Fruit fly (Drosophila melanogaster) whole organism, pupa: ENCODE data around the gene hng3.

Experiments
- CG10348 ChIP-seq: fragments of 200-800 bp; sonication (Bioruptor generic); IDR thresholded peaks from 2 replicates; pipeline ENCODE4 v1.3.6; 2022; ENCODE audit warnings: missing biosample characterization, missing genetic modification characterization
- CG12605 ChIP-seq: fragments of 200-800 bp; sonication (Bioruptor generic); IDR thresholded peaks from 2 replicates; pipeline ENCODE4 v1.3.6; 2022; ENCODE audit warnings: missing biosample characterization, missing genetic modification characterization
- CG13204 ChIP-seq: fragments of 200-800 bp; sonication (Bioruptor generic); optimal IDR thresholded peaks from 2 replicates; lab custom pipeline; 2018; ENCODE audit warnings: missing biosample characterization, mild to moderate bottlenecking, missing genetic modification characterization, moderate library complexity
- CG14655 ChIP-seq: fragments of 200-800 bp; sonication (Bioruptor generic); optimal IDR thresholded peaks from 3 replicates; lab custom pipeline; 2017; ENCODE audit warnings: mild to moderate bottlenecking, missing biosample characterization, missing genetic modification reagents, missing genetic modification characterization
- CG15710 ChIP-seq: fragments of 200-800 bp; sonication (Bioruptor generic); optimal IDR thresholded peaks from 2 replicates; lab custom pipeline; 2018; ENCODE audit warnings: missing biosample characterization, mild to moderate bottlenecking, missing genetic modification characterization, moderate library complexity
- CG17806 ChIP-seq: fragments of 200-800 bp; sonication (Bioruptor generic); optimal IDR thresholded peaks from 2 replicates; lab custom pipeline; 2018; ENCODE audit warnings: missing biosample characterization, mild to moderate bottlenecking, missing genetic modification characterization, moderate library complexity
- CG32121 ChIP-seq: fragments of 200-800 bp; sonication (Bioruptor generic); IDR thresholded peaks from 2 replicates; pipeline ENCODE4 v1.3.6; 2022; ENCODE audit warnings: missing biosample characterization, missing genetic modification characterization
- CG34367 ChIP-seq: fragments of 200-800 bp; sonication (Bioruptor generic); optimal IDR thresholded peaks from 2 replicates; lab custom pipeline; 2018; ENCODE audit warnings: missing biosample characterization, mild to moderate bottlenecking, missing genetic modification characterization
- CG4496 ChIP-seq: fragments of 200-800 bp; sonication (Bioruptor generic); IDR thresholded peaks from 3 replicates; pipeline ENCODE4 v1.3.6; 2022; ENCODE audit warnings: missing biosample characterization, missing genetic modification characterization
- CG8159 ChIP-seq: fragments of 200-800 bp; sonication (Bioruptor generic); optimal IDR thresholded peaks from 3 replicates; lab custom pipeline; 2018; ENCODE audit warnings: missing biosample characterization, mild to moderate bottlenecking, missing genetic modification characterization, moderate library complexity
- CG8301 ChIP-seq: fragments of 200-800 bp; sonication (Bioruptor generic); optimal IDR thresholded peaks from 2 replicates; lab custom pipeline; 2018; ENCODE audit warnings: missing biosample characterization, mild to moderate bottlenecking, missing genetic modification characterization
- CG9948 ChIP-seq: fragments of 200-800 bp; sonication (Bioruptor generic); optimal IDR thresholded peaks from 2 replicates; lab custom pipeline; 2018; ENCODE audit warnings: missing biosample characterization, mild to moderate bottlenecking, missing genetic modification characterization, moderate library complexity
- D1 ChIP-seq: fragments of 200-800 bp; sonication (Bioruptor generic); optimal IDR thresholded peaks from 2 replicates; lab custom pipeline; 2018; ENCODE audit warnings: missing biosample characterization, mild to moderate bottlenecking, missing genetic modification characterization, moderate library complexity
- EcR ChIP-seq: fragments of 200-800 bp; sonication (Bioruptor generic); optimal IDR thresholded peaks from 3 replicates; lab custom pipeline; 2019; ENCODE audit warnings: missing biosample characterization, missing genetic modification characterization, mild to moderate bottlenecking, moderate library complexity, missing genetic modification reagents
- Ets98B ChIP-seq: fragments of 200-800 bp; sonication (Bioruptor generic); IDR thresholded peaks from 2 replicates; pipeline ENCODE4 v1.3.6; 2022; ENCODE audit warnings: missing biosample characterization, missing genetic modification characterization
- Pif1A ChIP-seq: fragments of 200-800 bp; sonication (Bioruptor generic); optimal IDR thresholded peaks from 3 replicates; lab custom pipeline; 2016; ENCODE audit warnings: missing biosample characterization, missing genetic modification characterization
- Pif1B ChIP-seq: fragments of 200-800 bp; sonication (Bioruptor generic); optimal IDR thresholded peaks from 3 replicates; lab custom pipeline; 2016; ENCODE audit warnings: missing biosample characterization, missing genetic modification characterization
- Snoo ChIP-seq: fragments of 200-800 bp; sonication (Bioruptor generic); optimal IDR thresholded peaks from 3 replicates; lab custom pipeline; 2017; ENCODE audit warnings: missing biosample characterization, mild to moderate bottlenecking, missing genetic modification characterization, inconsistent platforms
- fd96Ca ChIP-seq: fragments of 200-800 bp; sonication (Bioruptor generic); IDR thresholded peaks from 3 replicates; pipeline ENCODE4 v1.3.6; 2022; ENCODE audit warnings: missing biosample characterization, missing genetic modification characterization
- gl ChIP-seq: fragments of 200-800 bp; sonication (Bioruptor generic); optimal IDR thresholded peaks from 2 replicates; lab custom pipeline; 2018; ENCODE audit warnings: missing biosample characterization, mild to moderate bottlenecking, missing genetic modification characterization
- rn ChIP-seq: fragments of 200-800 bp; sonication (Bioruptor generic); IDR thresholded peaks from 2 replicates; pipeline ENCODE4 v1.3.6; 2022; ENCODE audit warnings: missing biosample characterization, missing genetic modification characterization

hng3 gene

dm6 chr3L:735315-735714, 20.0 kb downstream of the hng3 start:
- TF ChIP-seq fd96Ca (GFP tag; lab: Robert Waterston, UW) (no peak), CG12605 (no peak), rn (GFP tag; lab: Robert Waterston, UW) (no peak), Pif1A (GFP tag; lab: Kevin White, UChicago) (no peak), CG17806 (tag; lab: Kevin White, UChicago) (no peak), Pif1B (GFP tag; lab: Kevin White, UChicago) (no peak), Snoo (tag; lab: Kevin White, UChicago) (no peak), CG8301 (tag; lab: Kevin White, UChicago) (no peak)

dm6 chr3L:733845-734697, 21.2 kb downstream of the hng3 start:
- TF ChIP-seq rn (GFP tag; lab: Robert Waterston, UW) (no peak), CG15710 (tag; lab: Kevin White, UChicago) (peak; percentile 89), CG10348 (GFP tag; lab: Robert Waterston, UW) (0 out of 2 replicates have a peak, but pooled peaks have one; percentile 5), Pif1A (GFP tag; lab: Kevin White, UChicago) (peak; percentile 54), CG8301 (tag; lab: Kevin White, UChicago) (peak; percentile 72), EcR (peak; percentile 76), CG12605 (peak; percentile 36; the same call in 1 of the 2 replicates), Ets98B (GFP tag; lab: Robert Waterston, UW) (no peak), CG4496 (GFP tag; lab: Robert Waterston, UW) (peak; percentile 24; the same call in 1 of the 3 replicates), Snoo (tag; lab: Kevin White, UChicago) (no peak), D1 (tag; lab: Kevin White, UChicago) (peak; percentile 19), CG13204 (peak; percentile 40), CG8159 (tag; lab: Kevin White, UChicago) (peak; percentile 85), Pif1B (GFP tag; lab: Kevin White, UChicago) (peak; percentile 66), CG14655 (peak; percentile 87), CG32121 (GFP tag; lab: Robert Waterston, UW) (no peak), CG34367 (tag; lab: Kevin White, UChicago) (peak; percentile 77), CG9948 (tag; lab: Kevin White, UChicago) (peak; percentile 72), CG17806 (tag; lab: Kevin White, UChicago) (peak; percentile 63), fd96Ca (GFP tag; lab: Robert Waterston, UW) (no peak; the same call in 2 of the 3 replicates), gl (tag; lab: Kevin White, UChicago) (peak; percentile 23)

DNA sequence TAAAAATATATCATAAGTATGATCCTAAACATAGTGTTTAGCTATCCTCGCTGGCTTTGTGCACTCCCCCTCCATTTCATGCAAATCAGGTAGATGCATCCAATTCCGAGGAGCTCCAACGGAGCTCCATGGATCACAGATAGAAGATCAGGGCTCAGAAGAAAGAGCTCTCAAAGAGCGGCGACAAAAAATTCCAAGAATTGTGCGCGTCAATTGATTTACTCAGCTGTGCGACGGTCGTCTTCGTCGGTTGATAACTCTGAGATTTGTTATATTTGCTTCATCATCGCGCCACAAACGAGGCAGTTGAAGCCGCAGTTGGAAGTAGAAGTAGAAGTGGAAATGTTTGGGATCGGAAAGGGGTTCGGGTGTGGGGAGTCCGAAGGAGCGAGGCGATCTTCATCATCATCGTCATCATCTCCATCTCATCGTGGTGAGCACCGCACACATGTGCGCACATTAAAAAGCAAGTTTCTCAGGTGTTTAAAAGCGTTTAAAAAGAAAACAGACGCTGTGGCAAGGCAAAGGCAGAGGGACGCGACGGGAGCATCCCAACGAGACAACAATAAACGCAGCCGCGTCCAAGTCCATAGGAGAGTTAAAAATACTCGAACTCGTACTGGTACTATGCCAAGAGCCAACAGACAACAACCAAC, 22.0 kb downstream of the hng3 start:
- peak; percentile 83 for TF ChIP-seq EcR
- TF ChIP-seq Snoo (tag; lab: Kevin White, UChicago), result no peak
- TF ChIP-seq, all 21 proteins: peak for 1

DNA sequence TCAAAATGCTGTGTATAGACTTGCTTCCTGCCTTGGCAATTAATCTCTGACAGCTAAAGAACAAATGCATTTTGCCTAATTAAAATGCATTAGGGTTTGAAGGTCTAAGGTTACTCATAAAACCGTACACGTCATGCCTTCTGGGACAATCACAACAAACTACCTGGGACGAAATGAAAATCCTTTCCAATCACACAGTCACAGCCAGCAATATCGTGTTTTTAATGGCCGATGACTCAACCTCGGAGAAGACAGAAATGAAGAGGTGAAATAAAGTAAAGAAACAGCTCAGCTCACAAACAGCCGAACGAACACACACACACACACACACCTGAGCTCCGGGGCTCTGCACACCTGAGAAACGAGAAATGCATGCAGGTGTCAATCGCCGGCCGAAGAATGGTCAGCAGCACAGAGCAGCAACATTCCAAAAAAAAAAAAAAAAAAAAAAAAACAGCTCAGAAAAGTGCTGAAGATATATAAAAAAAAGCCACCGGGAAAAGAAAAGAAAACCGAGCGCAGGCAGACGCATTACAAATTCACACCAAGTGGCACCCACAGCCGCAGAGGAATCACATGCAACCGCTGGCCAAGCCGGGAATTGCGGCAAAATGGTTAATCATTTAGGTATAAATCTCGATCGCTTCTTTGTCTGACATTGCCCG, 22.9 kb downstream of the hng3 start:
- TF ChIP-seq CG9948 (tag; lab: Kevin White, UChicago) (no peak), EcR (peak; percentile 42), CG10348 (GFP tag; lab: Robert Waterston, UW) (no peak), CG12605 (peak; percentile 35; the same call in 1 of the 2 replicates), rn (GFP tag; lab: Robert Waterston, UW) (no peak), CG8301 (tag; lab: Kevin White, UChicago) (no peak), CG34367 (tag; lab: Kevin White, UChicago) (no peak), CG4496 (GFP tag; lab: Robert Waterston, UW) (0 out of 3 replicates have a peak, but pooled peaks have one; percentile 21)

DNA sequence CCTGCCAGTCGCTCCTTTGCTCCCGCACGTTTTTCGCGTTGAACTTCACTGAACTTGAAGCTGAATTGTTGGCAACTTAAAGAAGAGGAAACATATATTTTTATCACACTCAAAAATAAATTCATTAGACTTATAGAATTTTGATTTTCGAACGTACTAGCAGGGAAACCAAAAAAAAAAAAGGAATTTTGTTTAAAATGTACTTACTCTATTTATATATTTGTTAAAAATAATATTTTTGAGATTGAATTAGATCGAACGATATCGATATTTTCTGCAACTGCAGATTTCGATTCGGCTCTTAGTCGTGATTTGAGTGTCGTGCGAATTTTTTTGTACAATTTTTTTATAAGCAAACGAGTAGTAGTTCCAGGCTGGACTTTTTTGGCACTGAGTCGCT, 23.8 kb downstream of the hng3 start:
- TF ChIP-seq CG8159 (tag; lab: Kevin White, UChicago) (peak; percentile 50), Ets98B (GFP tag; lab: Robert Waterston, UW) (no peak), CG17806 (tag; lab: Kevin White, UChicago) (peak; percentile 16), Snoo (tag; lab: Kevin White, UChicago) (peak; percentile 23)

DNA sequence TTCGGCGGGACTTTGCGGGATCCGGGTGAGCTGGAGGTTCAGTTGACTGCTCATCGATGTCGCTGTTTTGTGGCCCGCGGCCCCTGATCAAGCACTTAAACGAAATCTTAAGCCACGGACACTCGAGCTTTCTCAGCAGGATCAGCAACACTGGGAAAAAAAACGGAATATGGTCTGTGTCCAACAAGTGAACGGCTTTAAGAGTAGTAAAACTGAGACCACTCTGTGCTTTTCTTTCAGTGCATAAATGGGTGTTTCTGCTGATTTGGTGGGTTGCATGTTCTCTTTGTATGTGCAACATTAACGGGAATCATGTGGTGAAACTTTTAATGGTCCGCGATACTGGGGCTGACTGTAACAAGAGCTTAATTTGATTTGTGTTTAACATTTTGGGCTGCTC, 25.9 kb downstream of the hng3 start:
- no peak for TF ChIP-seq CG12605
- peak; percentile 0 for TF ChIP-seq CG9948 (tag; lab: Kevin White, UChicago)
- TF ChIP-seq CG8301 (tag; lab: Kevin White, UChicago), result no peak
- no peak for TF ChIP-seq rn (GFP tag; lab: Robert Waterston, UW)
- peak; percentile 32 for TF ChIP-seq Snoo (tag; lab: Kevin White, UChicago)
- no peak for TF ChIP-seq CG14655
- TF ChIP-seq Pif1B (GFP tag; lab: Kevin White, UChicago), result no peak
- TF ChIP-seq gl (tag; lab: Kevin White, UChicago), result no peak
- no peak for TF ChIP-seq Ets98B (GFP tag; lab: Robert Waterston, UW)
- TF ChIP-seq CG17806 (tag; lab: Kevin White, UChicago), result peak; percentile 9
- TF ChIP-seq CG4496 (GFP tag; lab: Robert Waterston, UW), result no peak
- TF ChIP-seq CG13204, result no peak
- no peak for TF ChIP-seq CG32121 (GFP tag; lab: Robert Waterston, UW)
- no peak for TF ChIP-seq CG15710 (tag; lab: Kevin White, UChicago)
- TF ChIP-seq CG8159 (tag; lab: Kevin White, UChicago), result no peak
